Fruit fly (Drosophila melanogaster): ENCODE results near the gene CG32109.

DNA sequence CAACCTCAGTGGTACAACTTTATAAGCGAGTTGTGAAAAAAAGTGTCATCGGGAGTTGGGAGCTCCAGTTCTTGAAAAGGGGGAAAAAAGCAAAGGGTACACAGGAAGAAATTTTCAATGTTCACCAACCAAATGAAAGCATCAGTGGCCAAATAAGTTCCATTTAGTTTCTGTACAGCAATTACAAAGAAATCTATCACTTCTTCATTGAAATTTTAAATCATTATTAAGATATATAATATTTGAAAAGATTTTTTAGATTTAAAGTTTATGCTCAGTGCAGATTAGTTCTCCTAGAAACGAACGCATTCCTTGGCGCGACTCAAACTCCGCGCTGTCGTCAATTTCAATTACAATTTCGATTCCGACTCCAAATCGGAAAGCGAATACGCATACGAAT lies 43.8 kb upstream of the CG32109 start:
- TF ChIP-seq CG10959 (GFP tag; IDR thresholded peaks at IDR 0.05) (no peak), CG12219 (GFP tag; optimal IDR thresholded peaks at IDR 0.05) (no peak), nom (GFP tag; optimal IDR thresholded peaks at IDR 0.05) (no peak), CG16815 (GFP tag; optimal IDR thresholded peaks at IDR 0.05) (no peak), CG6854 (GFP tag; optimal IDR thresholded peaks at IDR 0.05) (no peak), CG9215 (GFP tag; IDR thresholded peaks at IDR 0.05) (no peak), CG11696 (GFP tag; IDR thresholded peaks at IDR 0.05) (no peak), bowl (GFP tag; IDR thresholded peaks at IDR 0.05) (no peak), CG6791 (GFP tag; IDR thresholded peaks at IDR 0.05; ENCODE audit: partially characterized antibody) (no peak), Adf1 (GFP tag; IDR thresholded peaks at IDR 0.05) (no peak), CG11456 (GFP tag; IDR thresholded peaks at IDR 0.05) (no peak)
